Worm (Caenorhabditis elegans) whole organism, L4 larva: Measurements from ENCODE around the gene F22E5.7.
"Not testable (repeated sequence)": the region's sequence is repeated elsewhere in the genome, so short reads cannot be mapped to it uniquely, and the experiment has no call there.

ENCODE experiments used
- F10B5.3 ChIP-seq: sonication (generic microtip); optimal IDR thresholded peaks from 2 replicates; lab custom pipeline; 2016; ENCODE audit warnings: mild to moderate bottlenecking, missing genetic modification characterization, missing compliant biosample characterization
- mdl-1 ChIP-seq, 2 experiments: fragments of 150-350 bp in 1 of 2; sonication (generic microtip) in 1 of 2; optimal IDR thresholded peaks; 2 replicates each; lab custom pipeline; 2014 to 2017; ENCODE audit warnings: missing biosample characterization in 2 of 2, missing genetic modification characterization in 2 of 2
- unc-130 ChIP-seq: sonication (generic microtip); optimal IDR thresholded peaks from 2 replicates; lab custom pipeline; 2016; ENCODE audit warnings: missing genetic modification reagents, missing genetic modification characterization, missing compliant biosample characterization
- unc-62 ChIP-seq, 3 experiments: fragments of 150-350 bp in 1 of 3; sonication (generic microtip); optimal IDR thresholded peaks in 2 of 3; peaks in 1 of 3; 1 replicate in 1 of 3; 2 replicates in 2 of 3; lab custom pipeline; 2014 to 2017; ENCODE audit warnings: missing biosample characterization in 3 of 3, missing genetic modification characterization in 3 of 3, missing genetic modification reagents in 3 of 3, missing genotype in 1 of 3
- ztf-11 ChIP-seq: fragments of 150-350 bp; optimal IDR thresholded peaks from 2 replicates; lab custom pipeline; 2014; ENCODE audit warnings: missing biosample characterization, missing genetic modification characterization

ce11 chrII:2622936-2623452, 18.9 kb upstream of the F22E5.7 start, which contains the start of gene D2062.4:
- TF ChIP-seq unc-130 (GFP tag; lab: Kevin White, UChicago); unc-62 (GFP tag; optimal IDR thresholded peaks at IDR 0.05 in 1 of 2; lab: Kevin White, UChicago); unc-62 (tag; optimal IDR thresholded peaks at IDR 0.05; lab: Kevin White, UChicago); ztf-11 (tag; lab: Kevin White, UChicago); mdl-1 (tag; optimal IDR thresholded peaks at IDR 0.05; lab: Kevin White, UChicago); F10B5.3 (tag; lab: Kevin White, UChicago): not testable (repeated sequence)
